Worm (Caenorhabditis elegans) whole organism, L3 larva: ENCODE data around the gene jamp-1.
"Not testable (repeated sequence)": the region's sequence is repeated elsewhere in the genome, so short reads cannot be mapped to it uniquely, and the experiment has no call there.

Experiments
- R02D3.7 ChIP-seq: fragments of 150-350 bp; optimal IDR thresholded peaks from 2 replicates; lab custom pipeline; 2014; ENCODE audit warnings: missing biosample characterization, missing genetic modification characterization
- ZK546.5 ChIP-seq: sonication (generic microtip); optimal IDR thresholded peaks from 2 replicates; lab custom pipeline; 2017; ENCODE audit warnings: missing biosample characterization, missing genetic modification characterization
- ama-1 ChIP-seq: fragments of 150-350 bp; optimal IDR thresholded peaks from 2 replicates; lab custom pipeline; 2018
- ceh-16 ChIP-seq: sonication (generic microtip); optimal IDR thresholded peaks from 2 replicates; lab custom pipeline; 2017; ENCODE audit warnings: missing biosample characterization, missing genetic modification characterization
- ceh-28 ChIP-seq: fragments of 150-350 bp; optimal IDR thresholded peaks from 2 replicates; lab custom pipeline; 2014; ENCODE audit warnings: missing biosample characterization, missing genetic modification reagents, missing genetic modification characterization
- ceh-82 ChIP-seq: fragments of 150-350 bp; optimal IDR thresholded peaks from 2 replicates; lab custom pipeline; 2014; ENCODE audit warnings: missing biosample characterization, missing genetic modification characterization
- ceh-9 ChIP-seq: sonication (generic microtip); optimal IDR thresholded peaks from 2 replicates; lab custom pipeline; 2018; ENCODE audit warnings: missing biosample characterization, missing genetic modification characterization
- elt-2 ChIP-seq: sonication (generic microtip); optimal IDR thresholded peaks from 2 replicates; lab custom pipeline; 2016; ENCODE audit warnings: missing genetic modification reagents, mild to moderate bottlenecking, missing genetic modification characterization, missing compliant biosample characterization
- elt-3 ChIP-seq, 3 experiments: fragments of 150-350 bp in 1 of 3; sonication (generic microtip) in 2 of 3; optimal IDR thresholded peaks; 2 replicates in 2 of 3; 4 replicates in 1 of 3; lab custom pipeline; 2014 to 2017; ENCODE audit warnings: missing biosample characterization in 3 of 3, missing genetic modification characterization in 3 of 3
- eor-1 ChIP-seq, 2 experiments: fragments of 150-350 bp; optimal IDR thresholded peaks; 2 replicates each; lab custom pipeline; 2014 to 2018; ENCODE audit warnings: missing biosample characterization in 2 of 2, missing genetic modification characterization in 2 of 2
- fkh-2 ChIP-seq: fragments of 150-350 bp; optimal IDR thresholded peaks from 2 replicates; lab custom pipeline; 2014; ENCODE audit warnings: missing biosample characterization, missing genetic modification reagents, missing genetic modification characterization
- fos-1 ChIP-seq: fragments of 150-350 bp; optimal IDR thresholded peaks from 2 replicates; lab custom pipeline; 2014; ENCODE audit warnings: missing biosample characterization, missing genetic modification characterization
- lin-15B ChIP-seq: fragments of 150-350 bp; optimal IDR thresholded peaks from 2 replicates; lab custom pipeline; 2014; ENCODE audit warnings: missing biosample characterization, missing genetic modification characterization
- lin-39 ChIP-seq: fragments of 150-350 bp; optimal IDR thresholded peaks from 2 replicates; lab custom pipeline; 2018; ENCODE audit warnings: missing biosample characterization, missing genetic modification reagents, missing genetic modification characterization
- mdl-1 ChIP-seq: fragments of 150-350 bp; optimal IDR thresholded peaks from 2 replicates; lab custom pipeline; 2014; ENCODE audit warnings: missing biosample characterization, missing genetic modification characterization
- mml-1 ChIP-seq: fragments of 150-350 bp; sonication (generic microtip); optimal IDR thresholded peaks from 3 replicates; lab custom pipeline; 2014; ENCODE audit warnings: missing biosample characterization, missing genetic modification characterization
- nhr-11 ChIP-seq: fragments of 150-350 bp; optimal IDR thresholded peaks from 2 replicates; lab custom pipeline; 2014; ENCODE audit warnings: missing biosample characterization, missing genetic modification characterization
- nhr-12 ChIP-seq: fragments of 150-350 bp; optimal IDR thresholded peaks from 2 replicates; lab custom pipeline; 2014; ENCODE audit warnings: missing biosample characterization, missing genetic modification characterization
- nhr-23 ChIP-seq: fragments of 150-350 bp; optimal IDR thresholded peaks from 2 replicates; lab custom pipeline; 2014; ENCODE audit warnings: missing biosample characterization, missing genetic modification reagents, missing genetic modification characterization
- nhr-28 ChIP-seq: fragments of 150-350 bp; optimal IDR thresholded peaks from 2 replicates; lab custom pipeline; 2014; ENCODE audit warnings: missing biosample characterization, missing genetic modification characterization
- nhr-67 ChIP-seq: fragments of 150-350 bp; optimal IDR thresholded peaks from 2 replicates; lab custom pipeline; 2014; ENCODE audit warnings: missing biosample characterization, missing genetic modification characterization
- nhr-76 ChIP-seq: fragments of 150-350 bp; sonication (generic microtip); optimal IDR thresholded peaks from 5 replicates; lab custom pipeline; 2014; ENCODE audit warnings: missing biosample characterization, missing genetic modification characterization
- nhr-77 ChIP-seq: fragments of 150-350 bp; optimal IDR thresholded peaks from 2 replicates; lab custom pipeline; 2014; ENCODE audit warnings: missing biosample characterization, missing genetic modification characterization
- pha-4 ChIP-seq: fragments of 150-350 bp; optimal IDR thresholded peaks from 2 replicates; lab custom pipeline; 2014; ENCODE audit warnings: missing biosample characterization, missing genetic modification reagents, missing genetic modification characterization
- pqm-1 ChIP-seq: fragments of 150-350 bp; optimal IDR thresholded peaks from 2 replicates; lab custom pipeline; 2017; ENCODE audit warnings: missing biosample characterization, missing genetic modification characterization, inconsistent platforms
- skn-1 ChIP-seq: fragments of 150-350 bp; optimal IDR thresholded peaks from 2 replicates; lab custom pipeline; 2014; ENCODE audit warnings: missing biosample characterization, missing genetic modification characterization
- snpc-4 ChIP-seq: fragments of 150-350 bp; optimal IDR thresholded peaks from 2 replicates; lab custom pipeline; 2014; ENCODE audit warnings: missing biosample characterization, missing genetic modification characterization
- tbx-2 ChIP-seq: sonication (generic microtip); optimal IDR thresholded peaks from 2 replicates; lab custom pipeline; 2016; ENCODE audit warnings: mild to moderate bottlenecking, missing genetic modification characterization, missing compliant biosample characterization
- unc-39 ChIP-seq: sonication (generic microtip); optimal IDR thresholded peaks from 4 replicates; lab custom pipeline; 2017; ENCODE audit warnings: missing biosample characterization, missing genetic modification characterization
- unc-62 ChIP-seq: fragments of 150-350 bp; sonication (generic microtip); optimal IDR thresholded peaks from 4 replicates; lab custom pipeline; 2014; ENCODE audit warnings: missing biosample characterization, missing genetic modification reagents, missing genetic modification characterization
- zag-1 ChIP-seq: fragments of 150-350 bp; optimal IDR thresholded peaks from 2 replicates; lab custom pipeline; 2014; ENCODE audit warnings: missing biosample characterization, missing genetic modification characterization

The jamp-1 gene

DNA sequence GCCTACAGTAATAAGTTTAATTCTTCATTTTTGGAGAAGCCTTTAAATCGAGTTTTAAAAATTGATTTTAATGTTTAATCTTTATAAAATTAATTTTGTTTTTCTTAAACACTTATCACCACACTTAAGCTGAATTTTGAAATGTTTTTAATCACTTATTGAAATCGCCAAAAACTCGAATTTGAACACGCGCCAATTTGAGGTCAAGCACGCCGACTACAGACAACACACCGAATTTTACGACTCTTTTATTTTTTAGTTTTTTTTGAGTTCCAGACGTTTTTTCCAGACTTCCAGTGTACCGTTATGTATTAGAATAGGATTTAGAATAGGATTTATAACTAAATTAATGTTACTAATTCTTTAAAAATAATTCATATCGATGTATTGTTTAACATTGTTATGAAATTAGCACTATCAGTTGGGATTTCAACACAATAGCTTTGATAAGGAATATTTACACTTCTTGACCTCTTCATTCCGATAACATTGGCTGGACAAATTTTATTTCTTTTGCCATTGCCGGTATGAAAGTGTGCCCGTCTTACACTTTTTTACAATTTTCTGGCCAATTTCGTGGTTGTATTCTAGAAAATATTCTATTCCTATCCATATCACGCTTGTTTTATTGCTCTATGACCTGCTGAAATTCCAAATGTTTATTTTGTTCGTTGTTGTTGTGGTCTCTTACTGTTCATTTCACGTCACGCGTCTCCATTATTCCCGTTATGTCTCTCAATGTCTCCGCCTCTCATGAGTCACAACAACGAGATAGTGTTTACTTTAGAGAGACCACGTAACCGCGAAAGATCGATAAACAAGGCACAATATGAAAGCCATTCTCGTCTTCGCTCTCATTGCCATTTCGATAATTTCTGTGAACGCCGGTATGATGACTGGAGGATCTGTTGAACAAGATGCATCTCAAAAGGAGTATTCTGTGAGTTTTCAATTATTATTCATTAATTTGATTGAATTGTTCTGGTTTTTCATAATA lies 7.5 kb downstream of the jamp-1 start, which contains the start of gene cpi-2 (continued):
- TF ChIP-seq snpc-4 (tag; lab: Kevin White, UChicago) (peak; percentile 3), nhr-23 (tag; lab: Kevin White, UChicago) (no peak), elt-3 (tag; optimal IDR thresholded peaks at IDR 0.05; lab: Kevin White, UChicago) (no peak), eor-1 (tag; optimal IDR thresholded peaks at IDR 0.05; lab: Kevin White, UChicago) (no peak), ceh-28 (tag; lab: Kevin White, UChicago) (peak; percentile 88), nhr-77 (tag; lab: Kevin White, UChicago) (no peak), lin-39 (tag; lab: Kevin White, UChicago) (no peak), nhr-76 (tag; lab: Kevin White, UChicago) (no peak), R02D3.7 (tag; lab: Kevin White, UChicago) (no peak)

- TF ChIP-seq ceh-16: no peak
- no peak for TF ChIP-seq R02D3.7 (tag; lab: Kevin White, UChicago)
- no peak for TF ChIP-seq nhr-76 (tag; lab: Kevin White, UChicago)
- TF ChIP-seq unc-39 (tag; lab: Kevin White, UChicago): no peak
- TF ChIP-seq nhr-77 (tag; lab: Kevin White, UChicago): no peak
- TF ChIP-seq ZK546.5 (tag; lab: Kevin White, UChicago): no peak
- no peak for TF ChIP-seq ceh-82
- TF ChIP-seq nhr-11 (tag; lab: Kevin White, UChicago): no peak
- TF ChIP-seq unc-62: no peak
- TF ChIP-seq eor-1 (tag; optimal IDR thresholded peaks at IDR 0.05; lab: Kevin White, UChicago): no peak
- no peak for TF ChIP-seq pqm-1 (tag; lab: Kevin White, UChicago)
- no peak for TF ChIP-seq ama-1 (lab: Kevin White, UChicago)
- no peak for TF ChIP-seq fkh-2 (tag; lab: Kevin White, UChicago)
- no peak for TF ChIP-seq zag-1 (tag; lab: Kevin White, UChicago)
- TF ChIP-seq mdl-1: no peak
These were observed 9.7 kb downstream of the jamp-1 start, which contains the start of gene R01B10.2 for ce11 chrV:6041375-6041774. TSS of gene R01B10.2 (minus strand) at chrV:6041475.

DNA sequence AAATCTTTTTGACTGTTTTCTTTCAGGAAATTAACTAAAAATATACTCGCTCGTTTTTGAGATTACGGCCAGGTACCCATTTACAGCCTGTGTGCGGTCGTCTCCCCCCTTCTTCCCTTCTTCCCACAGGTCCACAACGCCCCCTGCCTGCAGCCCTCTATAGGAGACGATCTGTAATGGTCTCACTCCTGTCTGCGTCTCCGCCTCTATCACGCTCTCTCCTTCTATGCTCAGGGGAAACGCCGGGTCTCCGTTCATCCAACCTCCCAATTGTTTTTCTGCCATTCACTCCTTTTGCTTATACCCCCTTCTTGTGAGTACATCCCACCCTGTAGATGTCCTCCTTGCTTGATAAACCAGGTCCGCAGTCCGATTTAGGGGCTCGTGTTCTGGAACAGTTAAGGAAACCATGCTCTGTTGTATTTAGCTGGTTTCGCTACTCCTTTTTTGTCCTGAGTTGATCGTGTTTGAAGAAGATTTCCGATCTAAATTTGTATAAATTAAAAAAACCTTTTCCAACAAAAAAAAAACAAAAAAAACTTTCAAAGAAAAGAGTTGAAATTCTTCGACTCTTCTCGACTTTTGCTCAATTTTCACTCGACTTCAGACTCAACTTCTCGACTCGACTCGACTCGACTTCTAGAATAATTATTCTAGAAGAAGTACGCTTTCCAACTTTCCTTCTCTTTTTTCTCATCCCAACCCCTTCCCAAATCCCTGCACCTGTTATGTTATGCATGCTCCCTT lies 12.5 kb downstream of the jamp-1 start, which contains the start of gene F29G9.1:
F29G9.1 (plus strand) TSS at position 697 of the 747 bp plus-strand sequence.
- not testable (repeated sequence) for TF ChIP-seq nhr-12 (tag; lab: Kevin White, UChicago); elt-2; unc-39 (tag; lab: Kevin White, UChicago)

DNA sequence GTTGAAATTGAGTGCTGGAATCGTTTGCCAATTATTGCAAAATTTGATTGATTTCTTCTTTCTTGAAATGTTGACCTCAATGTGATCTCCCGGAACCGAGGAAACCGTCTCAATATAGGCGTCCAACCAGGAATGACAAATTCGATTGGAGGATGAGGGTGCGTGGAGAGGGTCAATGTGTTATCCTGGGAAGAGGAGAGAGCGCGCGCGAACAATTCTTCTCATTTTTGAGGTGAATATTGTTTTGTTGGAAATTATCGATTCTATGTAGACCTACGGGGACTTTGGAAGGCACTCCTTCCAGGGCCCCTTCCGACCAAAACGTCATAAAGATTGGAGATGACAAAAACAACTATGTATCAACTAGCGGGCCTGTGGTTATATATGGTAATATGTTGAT lies 14.5 kb downstream of the jamp-1 start:
- TF ChIP-seq fos-1 (tag; lab: Kevin White, UChicago) (no peak), mdl-1 (no peak), nhr-76 (tag; lab: Kevin White, UChicago) (no peak), lin-15B (tag; lab: Kevin White, UChicago) (no peak), ceh-9 (tag; lab: Kevin White, UChicago) (no peak), unc-62 (no peak), skn-1 (tag; lab: Kevin White, UChicago) (no peak), R02D3.7 (tag; lab: Kevin White, UChicago) (no peak), zag-1 (tag; lab: Kevin White, UChicago) (no peak), snpc-4 (tag; lab: Kevin White, UChicago) (no peak), nhr-12 (tag; lab: Kevin White, UChicago) (no peak), nhr-67 (tag; lab: Kevin White, UChicago) (no peak), tbx-2 (no peak), pqm-1 (tag; lab: Kevin White, UChicago) (no peak), mml-1 (tag; lab: Kevin White, UChicago) (no peak), elt-2 (no peak), nhr-28 (tag; lab: Kevin White, UChicago) (no peak), pha-4 (no peak), fkh-2 (tag; lab: Kevin White, UChicago) (no peak)
- TF ChIP-seq, all 47 proteins: peak for 0
